Fruit fly (Drosophila melanogaster) whole organism, wandering third instar larva: ENCODE data around the gene NaPi-III.

Experiments used
- Abd-B ChIP-seq: fragments of >200 bp; optimal IDR thresholded peaks from 2 replicates; lab custom pipeline; 2017; ENCODE audit warnings: missing biosample characterization, missing genetic modification characterization
- CG32264 ChIP-seq: fragments of 200-800 bp; sonication (Bioruptor generic); optimal IDR thresholded peaks from 2 replicates; lab custom pipeline; 2016; ENCODE audit warnings: missing biosample characterization, missing genetic modification characterization
- CG9705 ChIP-seq: fragments of 200-800 bp; sonication (Bioruptor generic); optimal IDR thresholded peaks from 2 replicates; lab custom pipeline; 2018; ENCODE audit warnings: missing biosample characterization, mild to moderate bottlenecking, missing genetic modification characterization
- CrebA ChIP-seq: fragments of 200-800 bp; sonication (Bioruptor generic); optimal IDR thresholded peaks from 2 replicates; lab custom pipeline; 2016; ENCODE audit warnings: missing biosample characterization, mild to moderate bottlenecking, missing genetic modification characterization, borderline replicate concordance
- Dfd ChIP-seq: fragments of >200 bp; optimal IDR thresholded peaks from 2 replicates; lab custom pipeline; 2017; ENCODE audit warnings: missing biosample characterization, missing genetic modification characterization
- Dif ChIP-seq: fragments of 200-275, 200-300 bp; sonication (Bioruptor generic); optimal IDR thresholded peaks from 2 replicates; lab custom pipeline; 2018; ENCODE audit warnings: missing biosample characterization, missing genetic modification characterization; ENCODE audit not compliant: partially characterized antibody
- GATAd ChIP-seq: sonication (Bioruptor generic); optimal IDR thresholded peaks from 2 replicates; lab custom pipeline; 2016; ENCODE audit warnings: missing biosample characterization, missing genetic modification characterization
- HLH106 ChIP-seq: fragments of 200-800 bp; optimal IDR thresholded peaks from 3 replicates; lab custom pipeline; 2019; ENCODE audit warnings: missing biosample characterization, mild to moderate bottlenecking, missing genetic modification characterization, moderate library complexity
- Hnf4 ChIP-seq: fragments of 200-800 bp; sonication (Bioruptor generic); optimal IDR thresholded peaks from 2 replicates; lab custom pipeline; 2016; ENCODE audit warnings: missing biosample characterization, mild to moderate bottlenecking, missing genetic modification characterization
- Hr78 ChIP-seq: fragments of >200 bp; optimal IDR thresholded peaks from 2 replicates; lab custom pipeline; 2017; ENCODE audit warnings: missing biosample characterization, missing genetic modification characterization
- Hr83 ChIP-seq: fragments of 200-300 bp; sonication (Bioruptor generic); optimal IDR thresholded peaks from 2 replicates; lab custom pipeline; 2016; ENCODE audit warnings: missing biosample characterization, mild to moderate bottlenecking, missing genetic modification characterization, moderate library complexity; ENCODE audit not compliant: poor library complexity, severe bottlenecking
- Jra ChIP-seq: sonication (Bioruptor generic); optimal IDR thresholded peaks from 2 replicates; lab custom pipeline; 2016; ENCODE audit warnings: missing biosample characterization, missing genetic modification characterization
- Mio ChIP-seq: sonication (Bioruptor generic); optimal IDR thresholded peaks from 2 replicates; lab custom pipeline; 2016; ENCODE audit warnings: missing biosample characterization, missing genetic modification characterization
- Myc ChIP-seq: fragments of >200 bp; optimal IDR thresholded peaks from 2 replicates; lab custom pipeline; 2017
- N ChIP-seq: fragments of >200 bp; optimal IDR thresholded peaks from 2 replicates; lab custom pipeline; 2018; ENCODE audit warnings: missing biosample characterization, missing external identifiers, missing genetic modification characterization
- OdsH ChIP-seq: fragments of 200-800 bp; sonication (Bioruptor generic); optimal IDR thresholded peaks from 2 replicates; lab custom pipeline; 2016; ENCODE audit warnings: missing biosample characterization, mild to moderate bottlenecking, missing genetic modification characterization
- Rel ChIP-seq, 2 experiments: fragments of 200-800 bp; sonication (Bioruptor generic) in 1 of 2; optimal IDR thresholded peaks; 2 replicates in 1 of 2; 3 replicates in 1 of 2; lab custom pipeline; 2016 to 2019; ENCODE audit warnings: mild to moderate bottlenecking in 2 of 2, missing biosample characterization in 2 of 2, missing genetic modification characterization in 2 of 2, moderate library complexity in 1 of 2
- Sp1 ChIP-seq: fragments of 200-800 bp; sonication (Bioruptor generic); optimal IDR thresholded peaks from 3 replicates; lab custom pipeline; 2019; ENCODE audit warnings: missing biosample characterization, mild to moderate bottlenecking, missing genetic modification characterization, moderate library complexity
- Vsx2 ChIP-seq: fragments of 200-300, 225-300 bp; sonication (Bioruptor generic); optimal IDR thresholded peaks from 2 replicates; lab custom pipeline; 2018; ENCODE audit warnings: missing biosample characterization, missing genetic modification characterization; ENCODE audit not compliant: partially characterized antibody
- br ChIP-seq: fragments of 200-800 bp; sonication (Bioruptor generic); optimal IDR thresholded peaks from 2 replicates; lab custom pipeline; 2016; ENCODE audit warnings: missing biosample characterization, missing genetic modification characterization
- brk ChIP-seq: fragments of 200-800 bp; sonication (Bioruptor generic); optimal IDR thresholded peaks from 2 replicates; lab custom pipeline; 2016; ENCODE audit warnings: missing biosample characterization, mild to moderate bottlenecking, missing genetic modification characterization
- dl ChIP-seq, 2 experiments: fragments of 175-275, 200-275 bp in 1 of 2; fragments of 200-275 bp in 1 of 2; sonication (Bioruptor generic); optimal IDR thresholded peaks; lab custom pipeline; 2018; ENCODE audit warnings: mild to moderate bottlenecking in 2 of 2, missing biosample characterization in 2 of 2, missing genetic modification characterization in 2 of 2, moderate library complexity in 2 of 2; ENCODE audit not compliant: partially characterized antibody in 2 of 2, insufficient read depth in 1 of 2
- dmrt93B ChIP-seq: fragments of 200-800 bp; sonication (Bioruptor generic); optimal IDR thresholded peaks from 2 replicates; lab custom pipeline; 2018; ENCODE audit warnings: missing biosample characterization, mild to moderate bottlenecking, missing genetic modification characterization
- dsf ChIP-seq: sonication (Bioruptor generic); optimal IDR thresholded peaks from 2 replicates; lab custom pipeline; 2016; ENCODE audit warnings: missing biosample characterization, missing genetic modification characterization, borderline replicate concordance
- ey ChIP-seq: fragments of 200-800 bp; sonication (Bioruptor generic); optimal IDR thresholded peaks from 2 replicates; lab custom pipeline; 2016; ENCODE audit warnings: missing biosample characterization, missing genetic modification characterization
- foxo ChIP-seq, 2 experiments: fragments of 200-800 bp; sonication (Bioruptor generic); optimal IDR thresholded peaks; 2 replicates in 1 of 2; 3 replicates in 1 of 2; lab custom pipeline; 2016 to 2017; ENCODE audit warnings: missing biosample characterization in 2 of 2, missing genetic modification characterization in 2 of 2
- fru ChIP-seq: fragments of 200-800 bp; sonication (Bioruptor generic); optimal IDR thresholded peaks from 3 replicates; lab custom pipeline; 2016; ENCODE audit warnings: missing biosample characterization, mild to moderate bottlenecking, missing genetic modification characterization
- h ChIP-seq: fragments of 200-800 bp; sonication (Bioruptor generic); optimal IDR thresholded peaks from 3 replicates; lab custom pipeline; 2016; ENCODE audit warnings: missing biosample characterization, mild to moderate bottlenecking, missing genetic modification characterization
- jim ChIP-seq: fragments of 175-275, 200-325 bp; sonication (Bioruptor generic); optimal IDR thresholded peaks from 2 replicates; lab custom pipeline; 2016; ENCODE audit warnings: missing biosample characterization, mild to moderate bottlenecking, missing genetic modification characterization
- lola ChIP-seq: fragments of >200 bp; optimal IDR thresholded peaks from 2 replicates; lab custom pipeline; 2017; ENCODE audit warnings: missing biosample characterization, missing genetic modification characterization
- pan ChIP-seq: fragments of >200 bp; optimal IDR thresholded peaks from 2 replicates; lab custom pipeline; 2017
- psq ChIP-seq: fragments of 200-800 bp; sonication (Bioruptor generic); optimal IDR thresholded peaks from 3 replicates; lab custom pipeline; 2017; ENCODE audit warnings: missing biosample characterization, mild to moderate bottlenecking, missing genetic modification characterization, moderate library complexity
- rgr ChIP-seq: fragments of 200-800 bp; sonication (Bioruptor generic); optimal IDR thresholded peaks from 3 replicates; lab custom pipeline; 2016; ENCODE audit warnings: missing biosample characterization, mild to moderate bottlenecking, missing genetic modification characterization
- sage ChIP-seq: fragments of 200-800 bp; sonication (Bioruptor generic); optimal IDR thresholded peaks from 2 replicates; lab custom pipeline; 2016; ENCODE audit warnings: missing biosample characterization, mild to moderate bottlenecking, missing genetic modification characterization
- sv ChIP-seq: fragments of 200-800 bp; sonication (Bioruptor generic); optimal IDR thresholded peaks from 3 replicates; lab custom pipeline; 2016; ENCODE audit warnings: missing biosample characterization, missing genetic modification characterization
- tai ChIP-seq: sonication (Bioruptor generic); optimal IDR thresholded peaks from 2 replicates; lab custom pipeline; 2016; ENCODE audit warnings: missing biosample characterization, missing genetic modification characterization
- usp ChIP-seq: fragments of >200 bp; optimal IDR thresholded peaks from 2 replicates; lab custom pipeline; 2017; ENCODE audit warnings: missing biosample characterization, missing genetic modification characterization
- woc ChIP-seq: sonication (Bioruptor generic); optimal IDR thresholded peaks from 2 replicates; lab custom pipeline; 2016; ENCODE audit warnings: missing biosample characterization, mild to moderate bottlenecking, missing genetic modification characterization

The NaPi-III gene

DNA sequence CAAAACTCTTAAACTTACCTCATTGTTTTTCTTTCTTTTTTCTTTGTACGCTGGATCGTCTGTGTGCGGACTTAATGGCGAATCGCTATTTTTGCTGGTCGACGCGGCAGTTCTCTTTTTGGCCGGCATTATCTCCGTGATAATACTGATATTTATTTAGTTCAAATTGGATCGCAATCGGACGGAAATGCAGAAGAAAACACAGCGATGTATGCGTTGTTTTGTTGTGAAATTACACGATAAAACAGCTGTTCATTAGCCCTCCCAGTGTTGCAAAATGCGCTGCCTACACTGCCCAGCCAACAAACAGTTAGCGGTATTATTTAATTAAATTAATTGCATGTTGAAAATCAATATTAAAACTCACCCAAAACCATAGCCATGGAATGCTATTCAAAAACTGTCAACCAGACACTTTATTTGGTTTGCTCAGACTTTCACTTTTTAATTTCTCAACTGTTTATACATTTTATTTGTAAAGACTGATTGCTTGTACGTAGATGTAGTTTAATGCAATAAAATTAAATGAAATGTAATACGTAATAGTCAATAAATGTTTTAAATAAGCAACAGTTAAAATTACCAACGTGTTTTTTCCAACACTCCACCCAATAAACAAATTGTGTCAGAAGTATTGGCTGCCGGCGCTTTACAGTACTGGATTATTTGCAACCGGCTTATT is 25.0 kb upstream of the NaPi-III start, which contains the start of the genes Irbp18 and APP-BP1:
Irbp18 (minus strand) TSS at position 205 of the 682 bp plus-strand sequence.
APP-BP1 (plus strand) TSS at position 431 of the 682 bp plus-strand sequence.
- TF ChIP-seq h (GFP tag; lab: Kevin White, UChicago) (peak; percentile 96), dsf (GFP tag; lab: Kevin White, UChicago) (peak; percentile 80), Mio (GFP tag; lab: Kevin White, UChicago) (peak; percentile 39), Abd-B (no peak), CG9705 (GFP tag; lab: Kevin White, UChicago) (peak; percentile 85), Vsx2 (no peak), sv (GFP tag; lab: Kevin White, UChicago) (peak; percentile 97), dmrt93B (GFP tag; lab: Kevin White, UChicago) (peak; percentile 86), CrebA (GFP tag; lab: Kevin White, UChicago) (no peak), Dif (GFP tag; lab: Kevin White, UChicago) (no peak), Rel (GFP tag; optimal IDR thresholded peaks at IDR 0.05; lab: Kevin White, UChicago) (peak; percentile 70), Rel (tag; optimal IDR thresholded peaks at IDR 0.05; lab: Kevin White, UChicago) (peak; percentile 71), CG32264 (GFP tag; lab: Kevin White, UChicago) (peak; percentile 88), N (GFP tag; lab: Kevin White, UChicago) (no peak), brk (peak; percentile 88), woc (GFP tag; lab: Kevin White, UChicago) (peak; percentile 89), ey (GFP tag; lab: Kevin White, UChicago) (peak; percentile 95), tai (peak; percentile 93), Sp1 (GFP tag; lab: Kevin White, UChicago) (peak; percentile 93), rgr (GFP tag; lab: Kevin White, UChicago) (peak; percentile 95), fru (peak; percentile 96), dl (GFP tag; optimal IDR thresholded peaks at IDR 0.05; lab: Kevin White, UChicago; ENCODE audit: insufficient read depth in 1 of 2, partially characterized antibody in 2 of 2) (no peak), lola (GFP tag; lab: Kevin White, UChicago) (no peak), Dfd (GFP tag; lab: Kevin White, UChicago) (no peak), Hr78 (GFP tag; lab: Kevin White, UChicago) (no peak), Hr83 (GFP tag; lab: Kevin White, UChicago) (peak; percentile 82), usp (GFP tag; lab: Kevin White, UChicago) (no peak), br (peak; percentile 95), Jra (GFP tag; lab: Kevin White, UChicago) (peak; percentile 93), Myc (lab: Kevin White, UChicago) (peak; percentile 47), HLH106 (tag; lab: Kevin White, UChicago) (peak; percentile 92), Hnf4 (GFP tag; lab: Kevin White, UChicago) (peak; percentile 92), psq (GFP tag; lab: Kevin White, UChicago) (peak; percentile 91), foxo (GFP tag; optimal IDR thresholded peaks at IDR 0.05; lab: Kevin White, UChicago) (peak; percentile 79 to 96), OdsH (GFP tag; lab: Kevin White, UChicago) (peak; percentile 94), jim (no peak), GATAd (GFP tag; lab: Kevin White, UChicago) (peak; percentile 81), pan (lab: Kevin White, UChicago) (no peak), sage (GFP tag; lab: Kevin White, UChicago) (peak; percentile 87)

DNA sequence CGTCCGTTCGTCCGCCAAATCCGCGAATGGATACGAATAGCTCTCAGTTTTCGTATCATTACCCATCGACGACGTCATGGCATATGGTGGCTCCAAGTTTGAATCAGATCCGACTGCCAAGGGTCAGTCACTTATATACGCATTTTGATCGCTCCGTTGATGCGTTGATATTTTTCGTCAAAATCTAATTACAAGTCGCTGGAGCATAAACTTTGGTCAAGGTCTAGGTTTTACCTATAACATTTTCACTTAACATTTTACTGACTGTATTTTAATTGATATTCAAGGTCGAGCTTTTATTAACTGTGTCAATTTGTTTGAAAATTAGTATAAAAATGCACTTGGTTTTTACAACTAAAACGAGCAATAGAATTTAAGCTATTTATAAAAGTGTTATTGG is 21.6 kb upstream of the NaPi-III start, which contains the start of gene Elo68beta:
Elo68beta (minus strand) TSS at position 101 of the 400 bp plus-strand sequence.
- TF ChIP-seq dmrt93B (GFP tag; lab: Kevin White, UChicago) (no peak), Jra (GFP tag; lab: Kevin White, UChicago) (no peak), HLH106 (tag; lab: Kevin White, UChicago) (no peak), foxo (GFP tag; optimal IDR thresholded peaks at IDR 0.05; lab: Kevin White, UChicago) (no peak), tai (no peak), Sp1 (GFP tag; lab: Kevin White, UChicago) (no peak), Vsx2 (no peak), fru (no peak)
